Worm (Caenorhabditis elegans): Measurements from ENCODE around the gene F53E4.2.

F53E4.2 gene

ce11 chrV:15702263-15702662 lies 48.0 kb downstream of the F53E4.2 start, which contains the start of gene nhr-53:
Gene nhr-53, minus strand, starts transcription at chrV:15702363.
- no peak for TF ChIP-seq nfya-1 (tag; optimal IDR thresholded peaks at IDR 0.05; ENCODE audit: borderline replicate concordance, insufficient read depth)
- TF ChIP-seq egl-44 (GFP tag; IDR thresholded peaks at IDR 0.05) = no peak
- TF ChIP-seq ztf-6 (GFP tag; IDR thresholded peaks at IDR 0.05) = no peak
- TF ChIP-seq hlh-12 (tag; optimal IDR thresholded peaks at IDR 0.05) = no peak
- no peak for TF ChIP-seq F52B5.7 (tag; optimal IDR thresholded peaks at IDR 0.05)
- TF ChIP-seq ztf-3 (GFP tag; optimal IDR thresholded peaks at IDR 0.05) = no peak
- no peak for TF ChIP-seq B0035.1 (tag; optimal IDR thresholded peaks at IDR 0.05)
- no peak for TF ChIP-seq snpc-4 (GFP tag; optimal IDR thresholded peaks at IDR 0.05)
- TF ChIP-seq snpc-4 (tag; optimal IDR thresholded peaks at IDR 0.05) = no peak
- no peak for TF ChIP-seq hmg-20 (GFP tag; IDR thresholded peaks at IDR 0.05)
- no peak for TF ChIP-seq aptf-2 (GFP tag; conservative IDR thresholded peaks at IDR 0.05)
- no peak for TF ChIP-seq tbx-9 (tag; optimal IDR thresholded peaks at IDR 0.05; ENCODE audit: borderline replicate concordance)

ce11 chrV:15704745-15705144 lies 50.5 kb downstream of the F53E4.2 start, which contains the start of gene twk-34:
Gene twk-34, plus strand, starts transcription at chrV:15704960.
- TF ChIP-seq ceh-79 (tag; optimal IDR thresholded peaks at IDR 0.05) = no peak
- no peak for TF ChIP-seq F57A8.1 (GFP tag; optimal IDR thresholded peaks at IDR 0.05)
- no peak for TF ChIP-seq nhr-80 (tag; optimal IDR thresholded peaks at IDR 0.05)
- TF ChIP-seq athp-1 (tag; optimal IDR thresholded peaks at IDR 0.05) = no peak
- TF ChIP-seq ztf-28 (GFP tag; IDR thresholded peaks at IDR 0.05) = no peak
- no peak for TF ChIP-seq F39B2.1 (GFP tag; IDR thresholded peaks at IDR 0.05)
- no peak for TF ChIP-seq B0261.1 (tag; optimal IDR thresholded peaks at IDR 0.05)
- TF ChIP-seq K11D2.4 (GFP tag; IDR thresholded peaks at IDR 0.05) = no peak
- TF ChIP-seq dpff-1 (tag; optimal IDR thresholded peaks at IDR 0.05) = no peak
- no peak for TF ChIP-seq chd-7 (tag; optimal IDR thresholded peaks at IDR 0.05)
- TF ChIP-seq mes-4 (tag; optimal IDR thresholded peaks at IDR 0.05) = no peak
- no peak for TF ChIP-seq ceh-40 (GFP tag; IDR thresholded peaks at IDR 0.05)
- no peak for TF ChIP-seq dpl-1 (GFP tag; optimal IDR thresholded peaks at IDR 0.05)
- TF ChIP-seq repo-1 (tag; optimal IDR thresholded peaks at IDR 0.05) = no peak
- no peak for TF ChIP-seq efl-1 (GFP tag; optimal IDR thresholded peaks at IDR 0.05)
- no peak for TF ChIP-seq gei-17 (GFP tag; optimal IDR thresholded peaks at IDR 0.05)
- TF ChIP-seq B0336.3 (GFP tag; IDR thresholded peaks at IDR 0.05) = no peak
